Worm (Caenorhabditis elegans): ENCODE data around the gene gars-1.

- TF ChIP-seq lin-39 (tag; optimal IDR thresholded peaks at IDR 0.05) (no peak), ztf-11 (tag; optimal IDR thresholded peaks at IDR 0.05) (no peak), unc-62 (GFP tag; optimal IDR thresholded peaks at IDR 0.05) (no peak), elt-1 (tag; optimal IDR thresholded peaks at IDR 0.05) (no peak), mab-5 (tag; optimal IDR thresholded peaks at IDR 0.05) (no peak), ceh-82 (tag; optimal IDR thresholded peaks at IDR 0.05) (no peak), snpc-4 (tag; optimal IDR thresholded peaks at IDR 0.05) (no peak), nhr-12 (tag; optimal IDR thresholded peaks at IDR 0.05) (no peak), skn-1 (tag; optimal IDR thresholded peaks at IDR 0.05) (no peak), zag-1 (tag; optimal IDR thresholded peaks at IDR 0.05) (no peak), mdl-1 (tag; optimal IDR thresholded peaks at IDR 0.05) (no peak)
Observed at ce11 chrIII:5145874-5146273, 17.6 kb downstream of the gars-1 start.

Measured in whole organism, L2 larva.